Worm (Caenorhabditis elegans) whole organism, L3 larva: ENCODE measurements around the gene miga-1.

Experiments used
- nhr-76 ChIP-seq: fragments of 150-350 bp; sonication (generic microtip); optimal IDR thresholded peaks from 5 replicates; lab custom pipeline; 2014; ENCODE audit warnings: missing biosample characterization, missing genetic modification characterization
- zag-1 ChIP-seq: fragments of 150-350 bp; optimal IDR thresholded peaks from 2 replicates; lab custom pipeline; 2014; ENCODE audit warnings: missing biosample characterization, missing genetic modification characterization

- no peak for TF ChIP-seq nhr-76
- no peak for TF ChIP-seq zag-1
Measured at ce11 chrV:12352881-12353280, 47.8 kb downstream of the miga-1 start.
